Fruit fly (Drosophila melanogaster): ENCODE results near the gene Ets96B.

Gene Ets96B

dm6 chr3R:24767667-24768340 is 20.1 kb upstream of the Ets96B start:
- TF ChIP-seq EcR (GFP tag; optimal IDR thresholded peaks at IDR 0.05) (no peak), gl (tag; optimal IDR thresholded peaks at IDR 0.05) (no peak), CG15710 (tag; optimal IDR thresholded peaks at IDR 0.05) (no peak), CG17806 (tag; optimal IDR thresholded peaks at IDR 0.05) (no peak), CG14655 (GFP tag; optimal IDR thresholded peaks at IDR 0.05) (peak; percentile 62), Snoo (tag; optimal IDR thresholded peaks at IDR 0.05) (peak; percentile 67), CG13204 (GFP tag; optimal IDR thresholded peaks at IDR 0.05) (no peak), CG12605 (GFP tag; IDR thresholded peaks at IDR 0.05) (no peak), CG9948 (tag; optimal IDR thresholded peaks at IDR 0.05) (no peak), Ets98B (GFP tag; IDR thresholded peaks at IDR 0.05) (no peak; the same call in none of the 2 replicates), CG34367 (tag; optimal IDR thresholded peaks at IDR 0.05) (no peak), CG32121 (GFP tag; IDR thresholded peaks at IDR 0.05) (0 out of 2 replicates have a peak, but pooled peaks have one; percentile 3), CG8301 (tag; optimal IDR thresholded peaks at IDR 0.05) (peak; percentile 48), D1 (tag; optimal IDR thresholded peaks at IDR 0.05) (no peak), CG4496 (GFP tag; IDR thresholded peaks at IDR 0.05) (peak; percentile 42; the same call in 1 of the 3 replicates), Pif1B (GFP tag; optimal IDR thresholded peaks at IDR 0.05) (no peak), CG8159 (tag; optimal IDR thresholded peaks at IDR 0.05) (no peak), Pif1A (GFP tag; optimal IDR thresholded peaks at IDR 0.05) (no peak), CG10348 (GFP tag; IDR thresholded peaks at IDR 0.05) (no peak), fd96Ca (GFP tag; IDR thresholded peaks at IDR 0.05) (0 out of 3 replicates have a peak, but pooled peaks have one; percentile 27), rn (GFP tag; IDR thresholded peaks at IDR 0.05) (no peak)

- TF ChIP-seq CG12605 (GFP tag; IDR thresholded peaks at IDR 0.05) (peak; percentile 86), gl (tag; optimal IDR thresholded peaks at IDR 0.05) (peak; percentile 67), CG32121 (GFP tag; IDR thresholded peaks at IDR 0.05) (peak; percentile 97), fd96Ca (GFP tag; IDR thresholded peaks at IDR 0.05) (peak; percentile 98), rn (GFP tag; IDR thresholded peaks at IDR 0.05) (peak; percentile 93), D1 (tag; optimal IDR thresholded peaks at IDR 0.05) (peak; percentile 63), CG13204 (GFP tag; optimal IDR thresholded peaks at IDR 0.05) (no peak), EcR (GFP tag; optimal IDR thresholded peaks at IDR 0.05) (no peak), CG10348 (GFP tag; IDR thresholded peaks at IDR 0.05) (peak; percentile 94), Pif1B (GFP tag; optimal IDR thresholded peaks at IDR 0.05) (peak; percentile 96), CG8301 (tag; optimal IDR thresholded peaks at IDR 0.05) (peak; percentile 97), CG34367 (tag; optimal IDR thresholded peaks at IDR 0.05) (peak; percentile 78), CG9948 (tag; optimal IDR thresholded peaks at IDR 0.05) (peak; percentile 92), CG14655 (GFP tag; optimal IDR thresholded peaks at IDR 0.05) (peak; percentile 97), Snoo (tag; optimal IDR thresholded peaks at IDR 0.05) (peak; percentile 95), Pif1A (GFP tag; optimal IDR thresholded peaks at IDR 0.05) (peak; percentile 96), CG17806 (tag; optimal IDR thresholded peaks at IDR 0.05) (peak; percentile 88), CG15710 (tag; optimal IDR thresholded peaks at IDR 0.05) (peak; percentile 86), CG4496 (GFP tag; IDR thresholded peaks at IDR 0.05) (peak; percentile 96), CG8159 (tag; optimal IDR thresholded peaks at IDR 0.05) (peak; percentile 91), Ets98B (GFP tag; IDR thresholded peaks at IDR 0.05) (peak; percentile 95)
These were observed 19.1 kb upstream of the Ets96B start, which contains the start of gene CG13631 for dm6 chr3R:24768538-24769401. TSS of gene CG13631 (plus strand) at chr3R:24769351.

- TF ChIP-seq Snoo (tag; optimal IDR thresholded peaks at IDR 0.05) (no peak), CG9948 (tag; optimal IDR thresholded peaks at IDR 0.05) (no peak), CG4496 (GFP tag; IDR thresholded peaks at IDR 0.05) (no peak), Ets98B (GFP tag; IDR thresholded peaks at IDR 0.05) (no peak), CG34367 (tag; optimal IDR thresholded peaks at IDR 0.05) (no peak), CG17806 (tag; optimal IDR thresholded peaks at IDR 0.05) (no peak), CG10348 (GFP tag; IDR thresholded peaks at IDR 0.05) (no peak), Pif1B (GFP tag; optimal IDR thresholded peaks at IDR 0.05) (no peak), CG13204 (GFP tag; optimal IDR thresholded peaks at IDR 0.05) (no peak), fd96Ca (GFP tag; IDR thresholded peaks at IDR 0.05) (no peak), rn (GFP tag; IDR thresholded peaks at IDR 0.05) (no peak), CG8159 (tag; optimal IDR thresholded peaks at IDR 0.05) (no peak), CG14655 (GFP tag; optimal IDR thresholded peaks at IDR 0.05) (no peak), CG32121 (GFP tag; IDR thresholded peaks at IDR 0.05) (no peak)
These were observed 18.3 kb upstream of the Ets96B start for dm6 chr3R:24769601-24770000.

- no peak for TF ChIP-seq gl (tag; optimal IDR thresholded peaks at IDR 0.05)
- TF ChIP-seq CG13204 (GFP tag; optimal IDR thresholded peaks at IDR 0.05): no peak
- 0 out of 3 replicates have a peak, but pooled peaks have one; percentile 17 for TF ChIP-seq CG4496 (GFP tag; IDR thresholded peaks at IDR 0.05)
- no peak for TF ChIP-seq CG10348 (GFP tag; IDR thresholded peaks at IDR 0.05)
- TF ChIP-seq fd96Ca (GFP tag; IDR thresholded peaks at IDR 0.05): peak; percentile 47; the same call in 2 of the 3 replicates
- TF ChIP-seq Snoo (tag; optimal IDR thresholded peaks at IDR 0.05): no peak
These were observed 16.3 kb upstream of the Ets96B start, which contains the start of gene CG42331 for dm6 chr3R:24771273-24772231. TSS of gene CG42331 (plus strand) at chr3R:24772181.

Data from whole organism, pupa.